Fruit fly (Drosophila melanogaster) whole organism, embryonic: ENCODE measurements around the gene CG15446.
A peak's percentile ranks its signal among the peaks of the same experiment; 100 is the strongest.

Experiments
- Atf-2 ChIP-seq: fragments of 200-800 bp; sonication (Bioruptor generic); optimal IDR thresholded peaks from 2 replicates; lab custom pipeline; 2016; ENCODE audit warnings: missing biosample characterization, missing genetic modification characterization
- Bteb2 ChIP-seq: fragments of 200-800 bp; sonication (Bioruptor generic); optimal IDR thresholded peaks from 2 replicates; lab custom pipeline; 2016; ENCODE audit warnings: missing biosample characterization, missing genetic modification characterization
- CG10267 ChIP-seq: fragments of 200-800 bp; sonication (Bioruptor generic); optimal IDR thresholded peaks from 2 replicates; lab custom pipeline; 2018; ENCODE audit warnings: missing biosample characterization, mild to moderate bottlenecking, missing genetic modification characterization, moderate library complexity
- CG10979 ChIP-seq: fragments of 200-800 bp; sonication (Bioruptor generic); optimal IDR thresholded peaks from 2 replicates; lab custom pipeline; 2018; ENCODE audit warnings: missing biosample characterization, mild to moderate bottlenecking, missing genetic modification characterization, moderate library complexity
- CG11085 ChIP-seq: fragments of 200-800 bp; sonication (Bioruptor generic); IDR thresholded peaks from 2 replicates; pipeline ENCODE4 v1.3.6; 2022; ENCODE audit warnings: missing biosample characterization, missing genetic modification characterization
- CG12104 ChIP-seq: fragments of 200-800 bp; sonication (Bioruptor generic); optimal IDR thresholded peaks from 3 replicates; lab custom pipeline; 2016; ENCODE audit warnings: missing biosample characterization, missing genetic modification characterization
- CG12219 ChIP-seq: fragments of 200-800 bp; sonication (Bioruptor generic); optimal IDR thresholded peaks from 3 replicates; lab custom pipeline; 2018; ENCODE audit warnings: missing biosample characterization, mild to moderate bottlenecking, missing genetic modification characterization
- CG15073 ChIP-seq: fragments of 200-800 bp; sonication (Bioruptor generic); optimal IDR thresholded peaks from 2 replicates; lab custom pipeline; 2016; ENCODE audit warnings: missing biosample characterization, missing genetic modification characterization
- CG15269 ChIP-seq: fragments of 200-800 bp; sonication (Bioruptor generic); optimal IDR thresholded peaks from 2 replicates; lab custom pipeline; 2018; ENCODE audit warnings: missing biosample characterization, mild to moderate bottlenecking, missing genetic modification characterization, moderate library complexity
- CG15696 ChIP-seq: fragments of 200-800 bp; sonication (Bioruptor generic); optimal IDR thresholded peaks from 2 replicates; lab custom pipeline; 2019; ENCODE audit warnings: missing biosample characterization, mild to moderate bottlenecking, missing genetic modification characterization, moderate library complexity
- CG16779 ChIP-seq: fragments of 200-800 bp; sonication (Bioruptor generic); IDR thresholded peaks from 2 replicates; pipeline ENCODE4 v1.3.6; 2022; ENCODE audit warnings: missing biosample characterization, missing genetic modification characterization
- CG2875 ChIP-seq: fragments of 200-800 bp; sonication (Bioruptor generic); optimal IDR thresholded peaks from 2 replicates; lab custom pipeline; 2017; ENCODE audit warnings: missing biosample characterization, mild to moderate bottlenecking, missing genetic modification characterization, missing genetic modification reagents
- CG31388 ChIP-seq: fragments of 200-800 bp; sonication (Bioruptor generic); optimal IDR thresholded peaks from 2 replicates; lab custom pipeline; 2016; ENCODE audit warnings: missing biosample characterization, missing genetic modification characterization
- CG33213 ChIP-seq: fragments of 200-800 bp; sonication (Bioruptor generic); optimal IDR thresholded peaks from 3 replicates; lab custom pipeline; 2016; ENCODE audit warnings: missing biosample characterization, missing genetic modification characterization
- CG4424 ChIP-seq: fragments of 200-800 bp; sonication (Bioruptor generic); optimal IDR thresholded peaks from 3 replicates; lab custom pipeline; 2016; ENCODE audit warnings: missing biosample characterization, missing genetic modification characterization
- CG4730 ChIP-seq: fragments of 200-800 bp; sonication (Bioruptor generic); IDR thresholded peaks from 2 replicates; pipeline ENCODE4 v1.3.6; 2022; ENCODE audit warnings: missing biosample characterization, missing genetic modification characterization
- CG5245 ChIP-seq: fragments of 200-800 bp; sonication (Bioruptor generic); optimal IDR thresholded peaks from 3 replicates; lab custom pipeline; 2016; ENCODE audit warnings: missing biosample characterization, missing genetic modification characterization
- CG8388 ChIP-seq: fragments of 200-800 bp; sonication (Bioruptor generic); optimal IDR thresholded peaks from 2 replicates; lab custom pipeline; 2019; ENCODE audit warnings: missing biosample characterization, mild to moderate bottlenecking, missing genetic modification characterization, moderate library complexity
- CG9609 ChIP-seq: fragments of 200-800 bp; sonication (Bioruptor generic); optimal IDR thresholded peaks from 3 replicates; lab custom pipeline; 2016; ENCODE audit warnings: missing biosample characterization, missing genetic modification characterization
- CG9797 ChIP-seq: fragments of 200-800 bp; sonication (Bioruptor generic); optimal IDR thresholded peaks from 3 replicates; lab custom pipeline; 2018; ENCODE audit warnings: missing biosample characterization, mild to moderate bottlenecking, missing genetic modification characterization
- Camta ChIP-seq: fragments of 200-800 bp; sonication (Bioruptor generic); optimal IDR thresholded peaks from 2 replicates; lab custom pipeline; 2016; ENCODE audit warnings: missing biosample characterization, missing genetic modification characterization
- Dip2 ChIP-seq: fragments of 200-800 bp; sonication (Bioruptor generic); IDR thresholded peaks from 2 replicates; pipeline ENCODE4 v1.3.6; 2022; ENCODE audit warnings: missing biosample characterization, missing genetic modification characterization
- Dref ChIP-seq: fragments of 200-800 bp; sonication (Bioruptor generic); IDR thresholded peaks from 2 replicates; pipeline ENCODE4 v1.3.6; 2022; ENCODE audit warnings: missing biosample characterization, missing genetic modification characterization
- Drgx ChIP-seq: fragments of 200-800 bp; sonication (Bioruptor generic); IDR thresholded peaks from 2 replicates; pipeline ENCODE4 v1.3.6; 2022; ENCODE audit warnings: missing biosample characterization, missing genetic modification characterization
- H2.0 ChIP-seq: fragments of 200-800 bp; sonication (Bioruptor generic); IDR thresholded peaks from 2 replicates; pipeline ENCODE4 v1.3.6; 2022; ENCODE audit warnings: missing biosample characterization, missing genetic modification characterization
- HmgZ ChIP-seq: fragments of 200-800 bp; sonication (Bioruptor generic); optimal IDR thresholded peaks from 2 replicates; lab custom pipeline; 2018; ENCODE audit warnings: missing biosample characterization, mild to moderate bottlenecking, missing genetic modification characterization
- MTF-1 ChIP-seq: fragments of 200-800 bp; sonication (Bioruptor generic); optimal IDR thresholded peaks from 2 replicates; lab custom pipeline; 2018; ENCODE audit warnings: missing biosample characterization, mild to moderate bottlenecking, missing genetic modification characterization, borderline replicate concordance
- Meics ChIP-seq: fragments of 200-800 bp; sonication (Bioruptor generic); optimal IDR thresholded peaks from 2 replicates; lab custom pipeline; 2017; ENCODE audit warnings: missing biosample characterization, mild to moderate bottlenecking, missing genetic modification characterization
- Neu2 ChIP-seq: fragments of 200-800 bp; sonication (Bioruptor generic); optimal IDR thresholded peaks from 3 replicates; lab custom pipeline; 2016; ENCODE audit warnings: missing biosample characterization, missing genetic modification characterization, borderline replicate concordance
- NfI ChIP-seq: fragments of 200-800 bp; sonication (Bioruptor generic); optimal IDR thresholded peaks from 3 replicates; lab custom pipeline; 2018; ENCODE audit warnings: missing biosample characterization, mild to moderate bottlenecking, missing genetic modification characterization, moderate library complexity
- Pdp1 ChIP-seq, 2 experiments: fragments of 200-800 bp; sonication (Bioruptor generic); optimal IDR thresholded peaks; 3 replicates each; lab custom pipeline; 2016; ENCODE audit warnings: missing biosample characterization in 2 of 2, missing genetic modification characterization in 2 of 2, mild to moderate bottlenecking in 1 of 2, moderate library complexity in 1 of 2
- Scr ChIP-seq: fragments of 200-800 bp; sonication (Bioruptor generic); IDR thresholded peaks from 2 replicates; pipeline ENCODE4 v1.3.6; 2022; ENCODE audit warnings: missing biosample characterization, missing genetic modification characterization; ENCODE audit not compliant: partially characterized antibody
- Six4 ChIP-seq: fragments of 200-800 bp; sonication (Bioruptor generic); optimal IDR thresholded peaks from 2 replicates; lab custom pipeline; 2016; ENCODE audit warnings: missing biosample characterization, missing genetic modification characterization
- Sox100B ChIP-seq: fragments of 200-800 bp; sonication (Bioruptor generic); optimal IDR thresholded peaks from 3 replicates; lab custom pipeline; 2018; ENCODE audit warnings: missing biosample characterization, mild to moderate bottlenecking, missing genetic modification characterization
- Ssrp ChIP-seq: fragments of 200-800 bp; sonication (Bioruptor generic); optimal IDR thresholded peaks from 2 replicates; lab custom pipeline; 2018; ENCODE audit warnings: missing biosample characterization, mild to moderate bottlenecking, missing genetic modification characterization, moderate library complexity
- Xrp1 ChIP-seq: fragments of 200-800 bp; sonication (Bioruptor generic); IDR thresholded peaks from 2 replicates; pipeline ENCODE4 v1.3.6; 2022; ENCODE audit warnings: missing biosample characterization, missing genetic modification characterization
- ato ChIP-seq: fragments of 200-800 bp; sonication (Bioruptor generic); IDR thresholded peaks from 2 replicates; pipeline ENCODE4 v1.3.6; 2022; ENCODE audit warnings: missing biosample characterization, missing genetic modification characterization; ENCODE audit not compliant: partially characterized antibody
- dimm ChIP-seq: fragments of 200-800 bp; sonication (Bioruptor generic); IDR thresholded peaks from 2 replicates; pipeline ENCODE4 v1.3.6; 2022; ENCODE audit warnings: missing biosample characterization, missing genetic modification characterization
- dysf ChIP-seq: fragments of 200-800 bp; sonication (Bioruptor generic); IDR thresholded peaks from 3 replicates; pipeline ENCODE4 v1.3.6; 2022; ENCODE audit warnings: missing biosample characterization, missing genetic modification characterization
- esg ChIP-seq: fragments of 200-800 bp; sonication (Bioruptor generic); conservative IDR thresholded peaks from 2 replicates; pipeline ENCODE4 v1.3.6; 2022; ENCODE audit warnings: missing biosample characterization, missing genetic modification characterization
- gro ChIP-seq: fragments of 200-800 bp; sonication (Bioruptor generic); optimal IDR thresholded peaks from 2 replicates; lab custom pipeline; 2016; ENCODE audit warnings: missing biosample characterization, missing genetic modification characterization
- gt ChIP-seq: fragments of 200-800 bp; sonication (Bioruptor generic); IDR thresholded peaks from 2 replicates; pipeline ENCODE4 v1.3.6; 2022; ENCODE audit warnings: missing biosample characterization, missing genetic modification characterization
- hb ChIP-seq: fragments of 200-800 bp; sonication (Bioruptor generic); IDR thresholded peaks from 3 replicates; pipeline ENCODE4 v1.3.6; 2022; ENCODE audit warnings: missing biosample characterization, missing genetic modification characterization; ENCODE audit not compliant: partially characterized antibody
- kni ChIP-seq: fragments of 200-800 bp; sonication (Bioruptor generic); optimal IDR thresholded peaks from 3 replicates; lab custom pipeline; 2017; ENCODE audit warnings: mild to moderate bottlenecking, missing biosample characterization, missing genetic modification reagents, missing genetic modification characterization
- nom ChIP-seq: fragments of 200-800 bp; sonication (Bioruptor generic); optimal IDR thresholded peaks from 2 replicates; lab custom pipeline; 2017; ENCODE audit warnings: missing biosample characterization, missing genetic modification characterization, mild to moderate bottlenecking, moderate library complexity, missing genetic modification reagents
- pho ChIP-seq: fragments of 200-800 bp; sonication (Bioruptor generic); optimal IDR thresholded peaks from 2 replicates; lab custom pipeline; 2016; ENCODE audit warnings: missing biosample characterization, missing genetic modification characterization
- pzg ChIP-seq: fragments of 200-800 bp; sonication (Bioruptor generic); optimal IDR thresholded peaks from 3 replicates; lab custom pipeline; 2018; ENCODE audit warnings: missing biosample characterization, mild to moderate bottlenecking, missing genetic modification characterization, moderate library complexity
- repo ChIP-seq: fragments of 200-800 bp; sonication (Bioruptor generic); optimal IDR thresholded peaks from 2 replicates; lab custom pipeline; 2016; ENCODE audit warnings: missing biosample characterization, missing genetic modification characterization
- tx ChIP-seq: fragments of 200-800 bp; sonication (Bioruptor generic); optimal IDR thresholded peaks from 2 replicates; lab custom pipeline; 2016; ENCODE audit warnings: missing biosample characterization, missing genetic modification characterization

Gene CG15446

DNA sequence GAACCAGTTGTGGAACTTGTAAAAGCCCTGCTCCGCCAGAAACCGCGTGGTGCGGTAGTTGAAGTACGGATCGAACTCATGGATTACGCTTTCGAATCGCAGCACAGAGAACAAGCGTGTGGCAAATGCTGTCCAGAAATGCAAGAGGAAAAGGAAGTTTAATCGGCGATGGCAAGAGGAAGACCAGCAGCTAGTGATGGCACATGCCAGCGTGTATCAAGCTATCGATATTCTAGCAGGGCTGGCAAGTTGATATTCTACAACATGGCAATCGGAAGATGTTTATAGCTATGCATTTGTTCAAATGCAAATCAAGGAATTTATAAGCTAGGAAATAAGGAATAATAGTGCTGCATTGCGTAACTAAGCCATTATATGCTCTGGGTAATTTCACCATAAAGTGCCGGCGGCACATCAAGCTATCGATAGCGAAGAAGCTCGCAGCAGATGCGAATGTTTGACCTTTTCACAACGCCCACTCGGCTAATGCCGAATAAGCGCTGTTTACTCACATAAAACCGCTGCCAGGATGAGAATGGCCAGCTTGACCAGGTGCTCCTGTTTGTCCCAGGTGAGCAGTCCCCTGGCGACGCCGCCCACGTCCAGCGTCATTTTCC lies 48.8 kb downstream of the CG15446 start (continued):
- TF ChIP-seq pho (GFP tag; lab: Kevin White, UChicago) (peak; percentile 63), Atf-2 (GFP tag; lab: Kevin White, UChicago) (peak; percentile 42), CG16779 (GFP tag; lab: Robert Waterston, UW) (0 out of 2 replicates have a peak, but pooled peaks have one; percentile 47), Neu2 (GFP tag; lab: Kevin White, UChicago) (no peak), Bteb2 (peak; percentile 75), CG8388 (GFP tag; lab: Kevin White, UChicago) (peak; percentile 48), H2.0 (GFP tag; lab: Robert Waterston, UW) (peak; percentile 70), CG10267 (tag; lab: Kevin White, UChicago) (peak; percentile 61), dysf (peak; percentile 63; the same call in 2 of the 3 replicates), Drgx (GFP tag; lab: Robert Waterston, UW) (peak; percentile 49; the same call in 1 of the 2 replicates), Dref (GFP tag; lab: Robert Waterston, UW) (peak; percentile 88), CG33213 (peak; percentile 71), gro (GFP tag; lab: Kevin White, UChicago) (peak; percentile 71), CG15269 (peak; percentile 71), CG5245 (GFP tag; lab: Kevin White, UChicago) (peak; percentile 55), Xrp1 (GFP tag; lab: Robert Waterston, UW) (no peak), dimm (GFP tag; lab: Robert Waterston, UW) (no peak), Six4 (GFP tag; lab: Kevin White, UChicago) (peak; percentile 63), CG12219 (GFP tag; lab: Kevin White, UChicago) (peak; percentile 74), Dip2 (GFP tag; lab: Robert Waterston, UW) (no peak), CG31388 (GFP tag; lab: Kevin White, UChicago) (no peak), CG10979 (tag; lab: Kevin White, UChicago) (peak; percentile 48), CG12104 (GFP tag; lab: Kevin White, UChicago) (peak; percentile 64), CG9609 (GFP tag; lab: Kevin White, UChicago) (peak; percentile 55), Sox100B (GFP tag; lab: Kevin White, UChicago) (peak; percentile 68), ato (GFP tag; lab: Robert Waterston, UW) (peak; percentile 53; the same call in 1 of the 2 replicates), pzg (GFP tag; lab: Kevin White, UChicago) (peak; percentile 75), NfI (GFP tag; lab: Kevin White, UChicago) (peak; percentile 87), gt (no peak), hb (peak; percentile 77; the same call in 2 of the 3 replicates), nom (peak; percentile 91), Ssrp (tag; lab: Kevin White, UChicago) (peak; percentile 1), CG4424 (peak; percentile 74), repo (peak; percentile 61), esg (GFP tag; lab: Robert Waterston, UW) (no peak), kni (GFP tag; lab: Kevin White, UChicago) (peak; percentile 67), tx (GFP tag; lab: Kevin White, UChicago) (no peak), MTF-1 (GFP tag; lab: Kevin White, UChicago) (peak; percentile 95), HmgZ (tag; lab: Kevin White, UChicago) (peak; percentile 87), CG15073 (GFP tag; lab: Kevin White, UChicago) (no peak), Meics (GFP tag; lab: Kevin White, UChicago) (peak; percentile 86), CG15696 (tag; lab: Kevin White, UChicago) (peak; percentile 20), Pdp1 (GFP tag; optimal IDR thresholded peaks at IDR 0.05; lab: Kevin White, UChicago) (peak; percentile 59 to 62), CG11085 (GFP tag; lab: Robert Waterston, UW) (peak; percentile 77; the same call in 1 of the 2 replicates), CG2875 (peak; percentile 59), Scr (GFP tag; lab: Robert Waterston, UW) (peak; percentile 81), CG4730 (no peak), Camta (GFP tag; lab: Kevin White, UChicago) (peak; percentile 47), CG9797 (GFP tag; lab: Kevin White, UChicago) (peak; percentile 27)
